Fruit fly (Drosophila melanogaster): ENCODE results near the gene LManIII.

LManIII gene

dm6 chr2L:8787575-8787974 is 19.1 kb upstream of the LManIII start (continued):
- TF ChIP-seq CG34224 (GFP tag; IDR thresholded peaks at IDR 0.05; ENCODE audit: partially characterized antibody) = no peak
- no peak for TF ChIP-seq pum (GFP tag; optimal IDR thresholded peaks at IDR 0.05)
- TF ChIP-seq oc (tag; optimal IDR thresholded peaks at IDR 0.05) = no peak
- TF ChIP-seq ttk (GFP tag; IDR thresholded peaks at IDR 0.05) = no peak
- TF ChIP-seq fd64A (GFP tag; optimal IDR thresholded peaks at IDR 0.05) = no peak
- TF ChIP-seq CG11093 (GFP tag; IDR thresholded peaks at IDR 0.05) = no peak
- no peak for TF ChIP-seq sima (GFP tag; optimal IDR thresholded peaks at IDR 0.05)
- TF ChIP-seq CG4404 (GFP tag; IDR thresholded peaks at IDR 0.05) = no peak
- no peak for TF ChIP-seq CG3847 (GFP tag; IDR thresholded peaks at IDR 0.05)
- peak; percentile 43 for TF ChIP-seq dmrt99B (tag; optimal IDR thresholded peaks at IDR 0.05)
- TF ChIP-seq CG3163 (GFP tag; optimal IDR thresholded peaks at IDR 0.05) = no peak
- TF ChIP-seq Abd-B (GFP tag; optimal IDR thresholded peaks at IDR 0.05) = no peak
- TF ChIP-seq CG15011 (GFP tag; optimal IDR thresholded peaks at IDR 0.05) = no peak
- peak; percentile 48 for TF ChIP-seq CG7839 (tag; optimal IDR thresholded peaks at IDR 0.05)
- no peak for TF ChIP-seq mld (GFP tag; IDR thresholded peaks at IDR 0.05; ENCODE audit: partially characterized antibody)
- TF ChIP-seq luna (GFP tag; optimal IDR thresholded peaks at IDR 0.05) = no peak
- TF ChIP-seq gt (GFP tag; IDR thresholded peaks at IDR 0.05) = no peak
- TF ChIP-seq CG17912 (GFP tag; optimal IDR thresholded peaks at IDR 0.05) = no peak
- no peak for TF ChIP-seq C15 (GFP tag; IDR thresholded peaks at IDR 0.05)
- no peak for TF ChIP-seq Dref (GFP tag; IDR thresholded peaks at IDR 0.05)
- no peak for TF ChIP-seq CG15514 (GFP tag; optimal IDR thresholded peaks at IDR 0.05)
- no peak for TF ChIP-seq gcm (GFP tag; optimal IDR thresholded peaks at IDR 0.05)
- TF ChIP-seq CG12942 (GFP tag; optimal IDR thresholded peaks at IDR 0.05) = no peak
- TF ChIP-seq Xrp1 (GFP tag; IDR thresholded peaks at IDR 0.05) = peak; percentile 46; the same call in 1 of the 2 replicates
- no peak for TF ChIP-seq tin (GFP tag; optimal IDR thresholded peaks at IDR 0.05)
- TF ChIP-seq NfI (GFP tag; optimal IDR thresholded peaks at IDR 0.05) = no peak
- no peak for TF ChIP-seq emc (GFP tag; optimal IDR thresholded peaks at IDR 0.05)
- TF ChIP-seq CG12391 (tag; optimal IDR thresholded peaks at IDR 0.05) = peak; percentile 30
- TF ChIP-seq CG2199 (GFP tag; IDR thresholded peaks at IDR 0.05) = no peak
- peak; percentile 7 for TF ChIP-seq ATbp (GFP tag; optimal IDR thresholded peaks at IDR 0.05)
- TF ChIP-seq CG14965 (GFP tag; optimal IDR thresholded peaks at IDR 0.05; ENCODE audit: borderline replicate concordance) = no peak
- no peak for TF ChIP-seq br (optimal IDR thresholded peaks at IDR 0.05)
- no peak for TF ChIP-seq so (GFP tag; IDR thresholded peaks at IDR 0.05)
- TF ChIP-seq CG4617 (GFP tag; optimal IDR thresholded peaks at IDR 0.05; ENCODE audit: borderline replicate concordance) = no peak
- TF ChIP-seq CG3995 (GFP tag; optimal IDR thresholded peaks at IDR 0.05) = no peak
- TF ChIP-seq CG8359 (GFP tag; optimal IDR thresholded peaks at IDR 0.05; ENCODE audit: borderline replicate concordance) = no peak
- TF ChIP-seq tap (tag; optimal IDR thresholded peaks at IDR 0.05) = no peak
- TF ChIP-seq CG8924 (tag; optimal IDR thresholded peaks at IDR 0.05) = peak; percentile 41
- no peak for TF ChIP-seq Aef1 (GFP tag; IDR thresholded peaks at IDR 0.05)
- TF ChIP-seq bcd (GFP tag; optimal IDR thresholded peaks at IDR 0.05) = no peak
- TF ChIP-seq gem (tag; optimal IDR thresholded peaks at IDR 0.05) = peak; percentile 59
- no peak for TF ChIP-seq CG2712 (tag; optimal IDR thresholded peaks at IDR 0.05)
- no peak for TF ChIP-seq Tbp (GFP tag; optimal IDR thresholded peaks at IDR 0.05)
- peak; percentile 47 for TF ChIP-seq CG15696 (tag; optimal IDR thresholded peaks at IDR 0.05)
- no peak for TF ChIP-seq stc (GFP tag; IDR thresholded peaks at IDR 0.05)
- no peak for TF ChIP-seq zen2 (GFP tag; IDR thresholded peaks at IDR 0.05; ENCODE audit: partially characterized antibody)
- no peak for TF ChIP-seq gce (GFP tag; IDR thresholded peaks at IDR 0.05)
- TF ChIP-seq Lpt (GFP tag; optimal IDR thresholded peaks at IDR 0.05) = no peak
- no peak for TF ChIP-seq Oaz (GFP tag; IDR thresholded peaks at IDR 0.05)
- TF ChIP-seq CG30020 (tag; optimal IDR thresholded peaks at IDR 0.05) = no peak
- TF ChIP-seq chif (GFP tag; optimal IDR thresholded peaks at IDR 0.05) = no peak
- TF ChIP-seq ash1 (GFP tag; optimal IDR thresholded peaks at IDR 0.05) = no peak

All from whole organism, embryonic.